Worm (Caenorhabditis elegans): ENCODE measurements around the gene C33B4.5.

- TF ChIP-seq T22C8.4 (GFP tag; IDR thresholded peaks at IDR 0.05) = no peak
- TF ChIP-seq klf-2 (GFP tag; conservative IDR thresholded peaks at IDR 0.05) = no peak
- TF ChIP-seq med-1 (GFP tag; optimal IDR thresholded peaks at IDR 0.05; ENCODE audit: insufficient read depth) = no peak
- no peak for TF ChIP-seq cog-1 (tag; optimal IDR thresholded peaks at IDR 0.05)
- TF ChIP-seq ref-1 (GFP tag; conservative IDR thresholded peaks at IDR 0.05) = no peak
- TF ChIP-seq flt-1 (GFP tag; IDR thresholded peaks at IDR 0.05) = no peak
- TF ChIP-seq ztf-23 (GFP tag; IDR thresholded peaks at IDR 0.05) = no peak
- TF ChIP-seq tab-1 (GFP tag; IDR thresholded peaks at IDR 0.05) = no peak
- TF ChIP-seq ztf-29 (GFP tag; IDR thresholded peaks at IDR 0.05) = no peak
These were observed 46.4 kb upstream of the C33B4.5 start for ce11 chrII:11336640-11337241.

Data from whole organism, midembryonic.